Worm (Caenorhabditis elegans): ENCODE data around the gene aex-4.

aex-4 gene

DNA sequence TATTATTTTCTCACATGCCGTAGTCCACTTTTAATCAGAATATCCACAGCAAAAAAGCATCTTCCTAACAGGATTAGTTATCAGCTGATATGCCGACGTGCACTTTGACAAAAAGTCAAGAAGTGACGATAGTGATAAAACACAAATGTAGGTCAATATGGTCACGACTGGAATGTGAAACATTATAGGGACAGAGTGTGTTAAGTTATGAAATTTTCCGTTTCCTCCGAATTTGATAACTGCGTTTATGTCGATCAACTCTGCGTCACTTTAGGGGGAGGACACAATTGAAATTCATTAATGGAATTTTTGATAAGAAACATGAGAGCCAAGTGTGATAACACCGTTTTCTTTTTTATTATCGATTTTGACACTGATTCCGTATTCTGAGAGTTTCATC is at the start of gene aex-4:
aex-4 (plus strand) TSS at position 312 of the 400 bp plus-strand sequence.
- TF ChIP-seq aly-2 (tag; optimal IDR thresholded peaks at IDR 0.05) (no peak), lin-39 (tag; optimal IDR thresholded peaks at IDR 0.05) (no peak), elt-1 (tag; optimal IDR thresholded peaks at IDR 0.05) (no peak), gmeb-1 (tag; optimal IDR thresholded peaks at IDR 0.05) (peak; percentile 51), sma-9 (GFP tag; optimal IDR thresholded peaks at IDR 0.05) (peak; percentile 85), sma-9 (tag; optimal IDR thresholded peaks at IDR 0.05) (no peak), crh-2 (tag; optimal IDR thresholded peaks at IDR 0.05) (peak; percentile 64), fos-1 (tag; optimal IDR thresholded peaks at IDR 0.05) (peak; percentile 96), F13H6.1 (tag; optimal IDR thresholded peaks at IDR 0.05) (peak; percentile 47), nhr-11 (tag; optimal IDR thresholded peaks at IDR 0.05) (no peak), Y55F3AM.14 (GFP tag; optimal IDR thresholded peaks at IDR 0.05) (no peak), nhr-129 (tag; optimal IDR thresholded peaks at IDR 0.05) (peak; percentile 23), ztf-11 (tag; optimal IDR thresholded peaks at IDR 0.05) (no peak), unc-62 (GFP tag; optimal IDR thresholded peaks at IDR 0.05) (no peak), mbf-1 (tag; optimal IDR thresholded peaks at IDR 0.05) (no peak), sem-4 (tag; optimal IDR thresholded peaks at IDR 0.05) (no peak)

- TF ChIP-seq C34F6.9 (tag; optimal IDR thresholded peaks at IDR 0.05): no peak
- TF ChIP-seq Y55F3AM.14 (GFP tag; optimal IDR thresholded peaks at IDR 0.05): no peak
- TF ChIP-seq ZK546.5 (tag; optimal IDR thresholded peaks at IDR 0.05): no peak
- no peak for TF ChIP-seq gmeb-1 (tag; optimal IDR thresholded peaks at IDR 0.05)
- TF ChIP-seq nhr-23 (tag; optimal IDR thresholded peaks at IDR 0.05): no peak
- no peak for TF ChIP-seq ztf-11 (tag; optimal IDR thresholded peaks at IDR 0.05)
- TF ChIP-seq nhr-129 (tag; optimal IDR thresholded peaks at IDR 0.05): peak; percentile 25
- TF ChIP-seq lin-39 (tag; optimal IDR thresholded peaks at IDR 0.05): no peak
- no peak for TF ChIP-seq fos-1 (tag; optimal IDR thresholded peaks at IDR 0.05)
Measured at ce11 chrX:3680544-3681214, 48.4 kb upstream of the aex-4 start, which contains the start of gene tsp-17. TSS of gene tsp-17 (plus strand) at chrX:3681164.

ce11 chrX:3683060-3683459 is 46.0 kb upstream of the aex-4 start:
- TF ChIP-seq elt-1 (tag; optimal IDR thresholded peaks at IDR 0.05): no peak
- no peak for TF ChIP-seq mdl-1 (tag; optimal IDR thresholded peaks at IDR 0.05)
- no peak for TF ChIP-seq nhr-21 (tag; optimal IDR thresholded peaks at IDR 0.05)
- TF ChIP-seq ama-1 (optimal IDR thresholded peaks at IDR 0.05): no peak
- TF ChIP-seq lin-39 (tag; optimal IDR thresholded peaks at IDR 0.05): no peak
- no peak for TF ChIP-seq zag-1 (tag; optimal IDR thresholded peaks at IDR 0.05)
- no peak for TF ChIP-seq ceh-16 (tag; optimal IDR thresholded peaks at IDR 0.05)
- no peak for TF ChIP-seq nhr-10 (tag; optimal IDR thresholded peaks at IDR 0.05)
- TF ChIP-seq unc-55 (GFP tag; optimal IDR thresholded peaks at IDR 0.05): no peak
- TF ChIP-seq C34F6.9 (tag; optimal IDR thresholded peaks at IDR 0.05): no peak

DNA sequence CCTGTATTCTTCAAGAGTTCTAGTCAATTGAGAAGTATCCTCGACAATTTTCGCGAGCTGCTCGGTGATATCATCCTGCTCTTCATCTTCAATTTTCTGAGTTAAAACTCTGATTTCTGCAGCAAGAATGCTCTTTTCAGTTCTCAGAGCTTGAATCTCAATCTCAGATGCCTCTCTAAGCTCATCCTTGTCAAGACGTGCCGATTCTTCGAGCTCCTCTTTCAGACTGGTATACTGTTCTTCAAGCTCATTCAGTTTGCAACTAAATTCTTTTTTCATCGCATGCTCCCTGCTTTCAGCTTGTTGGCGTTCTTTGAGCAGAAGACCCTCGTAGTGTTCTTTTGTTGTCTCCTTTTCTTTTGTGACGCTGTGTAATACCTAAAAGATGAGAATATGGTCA is 42.7 kb upstream of the aex-4 start:
- TF ChIP-seq mdl-1 (tag; optimal IDR thresholded peaks at IDR 0.05) (no peak), lin-39 (tag; optimal IDR thresholded peaks at IDR 0.05) (no peak), nhr-12 (tag; optimal IDR thresholded peaks at IDR 0.05) (no peak), mbf-1 (tag; optimal IDR thresholded peaks at IDR 0.05) (no peak), peb-1 (tag; optimal IDR thresholded peaks at IDR 0.05) (no peak), sma-9 (GFP tag; optimal IDR thresholded peaks at IDR 0.05) (no peak), sma-9 (tag; optimal IDR thresholded peaks at IDR 0.05) (no peak), crh-2 (tag; optimal IDR thresholded peaks at IDR 0.05) (no peak), nhr-129 (tag; optimal IDR thresholded peaks at IDR 0.05) (no peak), dmd-4 (tag; optimal IDR thresholded peaks at IDR 0.05) (no peak), zag-1 (tag; optimal IDR thresholded peaks at IDR 0.05) (no peak), nhr-23 (tag; optimal IDR thresholded peaks at IDR 0.05) (no peak), sma-3 (GFP tag; optimal IDR thresholded peaks at IDR 0.05) (no peak), ceh-16 (tag; optimal IDR thresholded peaks at IDR 0.05) (no peak), ztf-11 (tag; optimal IDR thresholded peaks at IDR 0.05) (no peak), nhr-6 (tag; optimal IDR thresholded peaks at IDR 0.05) (no peak), lsy-2 (tag; optimal IDR thresholded peaks at IDR 0.05) (no peak), egl-27 (tag; optimal IDR thresholded peaks at IDR 0.05) (no peak), ceh-82 (tag; optimal IDR thresholded peaks at IDR 0.05) (no peak), blmp-1 (tag; optimal IDR thresholded peaks at IDR 0.05; ENCODE audit: insufficient read depth) (no peak)

All from whole organism, L2 larva.